Fruit fly (Drosophila melanogaster) whole organism: ENCODE data around the gene Targ1.

Experiments used
- Dll ChIP-seq: fragments of >200 bp; optimal IDR thresholded peaks from 2 replicates; lab custom pipeline; 2017
- pan ChIP-seq: fragments of >200 bp; optimal IDR thresholded peaks from 2 replicates; lab custom pipeline; 2017
- psq ChIP-seq: fragments of >200 bp; optimal IDR thresholded peaks from 2 replicates; lab custom pipeline; 2017

- no peak for TF ChIP-seq pan (lab: Kevin White, UChicago)
- TF ChIP-seq Dll (lab: Kevin White, UChicago) = no peak
- no peak for TF ChIP-seq psq (lab: Kevin White, UChicago)
Observed at dm6 chr3L:21224701-21225223, 22.1 kb upstream of the Targ1 start.
